Worm (Caenorhabditis elegans) whole organism, midembryonic: ENCODE results near the gene ttr-2.

Experiments
- cog-1 ChIP-seq: sonication (generic microtip); optimal IDR thresholded peaks from 2 replicates; lab custom pipeline; 2016; ENCODE audit warnings: missing genetic modification characterization, missing compliant biosample characterization
- flt-1 ChIP-seq: fragments of 200-800 bp; sonication (Bioruptor generic); IDR thresholded peaks from 2 replicates; pipeline ENCODE4 v1.3.6; 2022; ENCODE audit warnings: missing genetic modification characterization, missing compliant biosample characterization
- med-1 ChIP-seq: sonication (generic microtip); optimal IDR thresholded peaks from 2 replicates; lab custom pipeline; 2017; ENCODE audit warnings: missing genetic modification characterization, mild to moderate bottlenecking, missing compliant biosample characterization, antibody characterized with exemption, missing genetic modification reagents; ENCODE audit not compliant: insufficient read depth
- ztf-23 ChIP-seq: fragments of 200-800 bp; sonication (Bioruptor generic); IDR thresholded peaks from 2 replicates; pipeline ENCODE4 v1.3.6; 2022; ENCODE audit warnings: missing genetic modification reagents, missing genetic modification characterization, missing compliant biosample characterization
- ztf-29 ChIP-seq: fragments of 200-800 bp; sonication (Bioruptor generic); IDR thresholded peaks from 2 replicates; pipeline ENCODE4 v1.3.6; 2022; ENCODE audit warnings: missing genetic modification reagents, missing genetic modification characterization, missing compliant biosample characterization

- TF ChIP-seq med-1 (GFP tag; lab: Kevin White, UChicago): no peak
- no peak for TF ChIP-seq cog-1 (tag; lab: Kevin White, UChicago)
- TF ChIP-seq flt-1 (GFP tag; lab: Robert Waterston, UW): no peak
- TF ChIP-seq ztf-23 (GFP tag; lab: Robert Waterston, UW): 0 out of 2 replicates have a peak, but pooled peaks have one; percentile 9
- TF ChIP-seq ztf-29: no peak
Observed at ce11 chrIII:9912998-9913397, 14.6 kb upstream of the ttr-2 start.
